Fruit fly (Drosophila melanogaster): ENCODE results near the gene CG2186.

dm6 chrX:10899232-10899631 lies 41.8 kb downstream of the CG2186 start, which contains the start of gene CG1582:
- TF ChIP-seq insv (optimal IDR thresholded peaks at IDR 0.05) (no peak), h (optimal IDR thresholded peaks at IDR 0.05) (no peak)
